Fruit fly (Drosophila melanogaster): ENCODE results near the gene CG2209.

Gene CG2209

DNA sequence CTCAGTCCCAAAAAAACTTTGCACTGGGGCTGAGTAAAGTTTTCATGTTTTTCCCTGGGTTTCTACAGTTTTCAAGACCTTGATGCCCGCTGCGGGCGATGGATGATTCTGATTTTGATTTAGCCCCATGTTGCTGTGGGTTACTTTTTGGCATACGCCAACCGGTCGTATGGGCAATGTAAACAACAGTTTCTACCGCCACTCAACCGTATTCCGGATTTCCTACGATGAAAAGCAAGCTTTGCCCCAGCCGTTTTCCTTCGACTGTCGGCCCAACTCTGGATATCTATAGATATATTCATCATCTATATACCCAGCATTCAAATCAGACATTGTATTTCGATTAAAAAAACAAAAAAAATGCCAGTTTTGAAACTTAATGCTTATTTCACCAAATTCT lies at the start of gene CG2209:
Gene CG2209, plus strand, starts transcription at position 301 of the 400 bp plus-strand sequence.
- TF ChIP-seq sug (tag; optimal IDR thresholded peaks at IDR 0.05) (no peak), Scr (GFP tag; IDR thresholded peaks at IDR 0.05; ENCODE audit: partially characterized antibody) (no peak), CG4424 (GFP tag; optimal IDR thresholded peaks at IDR 0.05) (no peak), NFAT (GFP tag; IDR thresholded peaks at IDR 0.05) (no peak), CG8359 (GFP tag; optimal IDR thresholded peaks at IDR 0.05; ENCODE audit: borderline replicate concordance) (no peak), CG5953 (GFP tag; IDR thresholded peaks at IDR 0.05) (no peak), Dref (GFP tag; IDR thresholded peaks at IDR 0.05) (no peak), CG17186 (GFP tag; optimal IDR thresholded peaks at IDR 0.05) (no peak)

DNA sequence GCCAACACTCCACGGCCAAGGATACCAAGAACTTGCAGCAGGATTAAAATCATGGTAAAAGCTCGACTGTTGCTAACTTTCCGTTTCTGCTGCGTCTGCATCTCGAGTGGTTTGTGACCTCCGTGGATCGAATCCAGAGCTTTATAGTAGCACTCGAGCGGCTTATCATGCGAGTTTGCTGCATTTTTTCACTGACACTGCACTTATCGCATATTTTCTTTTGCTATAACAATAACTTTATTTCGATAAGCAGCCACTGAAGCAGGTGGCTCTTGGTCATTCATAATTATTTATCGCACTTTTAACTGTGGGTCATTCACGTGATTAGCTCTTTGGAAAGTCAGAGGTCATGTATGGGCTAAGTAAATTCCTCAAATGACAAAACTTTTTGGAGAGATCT lies 45.9 kb upstream of the CG2209 start, which contains the start of gene CG12716:
Gene CG12716, minus strand, starts transcription at position 101 of the 400 bp plus-strand sequence.
- TF ChIP-seq Sry-δ (GFP tag; optimal IDR thresholded peaks at IDR 0.05), result no peak
- TF ChIP-seq CG6175 (GFP tag; IDR thresholded peaks at IDR 0.05), result no peak
- no peak for TF ChIP-seq CG1529 (GFP tag; optimal IDR thresholded peaks at IDR 0.05)
- no peak for TF ChIP-seq CG2712 (tag; optimal IDR thresholded peaks at IDR 0.05)
- TF ChIP-seq bigmax (GFP tag; optimal IDR thresholded peaks at IDR 0.05), result no peak
- TF ChIP-seq CG11504 (tag; optimal IDR thresholded peaks at IDR 0.05), result no peak
- TF ChIP-seq sc (optimal IDR thresholded peaks at IDR 0.05), result no peak
- no peak for TF ChIP-seq sc (GFP tag; optimal IDR thresholded peaks at IDR 0.05)
- no peak for TF ChIP-seq CG12236 (GFP tag; optimal IDR thresholded peaks at IDR 0.05)
- TF ChIP-seq mirr (GFP tag; optimal IDR thresholded peaks at IDR 0.05), result no peak
- TF ChIP-seq hkb (optimal IDR thresholded peaks at IDR 0.05), result no peak
- TF ChIP-seq hkb (GFP tag; IDR thresholded peaks at IDR 0.05), result no peak
- TF ChIP-seq CG9727 (GFP tag; optimal IDR thresholded peaks at IDR 0.05), result no peak
- no peak for TF ChIP-seq PHDP (tag; optimal IDR thresholded peaks at IDR 0.05)
- TF ChIP-seq CG1603 (tag; optimal IDR thresholded peaks at IDR 0.05), result no peak

DNA sequence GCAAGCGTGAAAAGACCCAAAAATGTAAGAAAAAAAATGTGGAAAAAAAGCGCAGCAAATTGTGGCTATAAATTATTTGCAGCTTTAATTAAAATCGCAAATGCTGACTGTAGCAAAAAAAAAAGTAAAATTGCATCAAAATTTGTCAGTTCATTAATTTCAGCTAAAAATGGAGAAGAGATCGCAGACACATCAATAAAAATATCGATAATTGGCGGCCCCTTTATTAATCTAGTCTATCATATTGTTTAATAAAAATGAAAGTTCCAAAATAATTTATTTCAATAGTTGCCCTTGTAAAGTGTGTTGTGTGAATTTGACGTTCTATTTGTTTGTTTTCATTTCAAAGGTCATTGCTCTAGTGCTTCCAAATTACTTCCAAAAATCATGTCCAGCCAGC lies 37.8 kb upstream of the CG2209 start, which contains the start of gene CG32643:
Gene CG32643, plus strand, starts transcription at position 301 of the 400 bp plus-strand sequence.
- TF ChIP-seq CG1647 (GFP tag; optimal IDR thresholded peaks at IDR 0.05) (no peak), scrt (GFP tag; optimal IDR thresholded peaks at IDR 0.05) (no peak), Lpt (GFP tag; optimal IDR thresholded peaks at IDR 0.05) (no peak), tna (GFP tag; IDR thresholded peaks at IDR 0.05; ENCODE audit: partially characterized antibody) (no peak), dm (GFP tag; optimal IDR thresholded peaks at IDR 0.05) (no peak), lmd (GFP tag; IDR thresholded peaks at IDR 0.05) (no peak), Jarid2 (GFP tag; optimal IDR thresholded peaks at IDR 0.05) (no peak), CG5180 (GFP tag; optimal IDR thresholded peaks at IDR 0.05) (no peak), Dbx (GFP tag; IDR thresholded peaks at IDR 0.05) (no peak), lilli (GFP tag; optimal IDR thresholded peaks at IDR 0.05) (no peak), hbn (GFP tag; IDR thresholded peaks at IDR 0.05; ENCODE audit: partially characterized antibody) (no peak), CG3281 (GFP tag; optimal IDR thresholded peaks at IDR 0.05) (no peak), NC2β (GFP tag; optimal IDR thresholded peaks at IDR 0.05) (no peak), CG7928 (GFP tag; optimal IDR thresholded peaks at IDR 0.05) (no peak), Hr3 (GFP tag; optimal IDR thresholded peaks at IDR 0.05) (no peak), abd-A (tag; optimal IDR thresholded peaks at IDR 0.05) (no peak), gsb (GFP tag; IDR thresholded peaks at IDR 0.05) (no peak), CG6175 (GFP tag; IDR thresholded peaks at IDR 0.05) (no peak), CG1024 (GFP tag; IDR thresholded peaks at IDR 0.05) (no peak), CG2129 (GFP tag; IDR thresholded peaks at IDR 0.05; ENCODE audit: partially characterized antibody) (no peak)

Measured in whole organism, embryonic.